Worm (Caenorhabditis elegans) whole organism, midembryonic: ENCODE measurements around the gene F16H6.8.

Experiments used
- cog-1 ChIP-seq: sonication (generic microtip); optimal IDR thresholded peaks from 2 replicates; lab custom pipeline; 2016; ENCODE audit warnings: missing genetic modification characterization, missing compliant biosample characterization
- klf-2 ChIP-seq: fragments of 200-800 bp; sonication (Bioruptor generic); conservative IDR thresholded peaks from 2 replicates; pipeline ENCODE4 v1.3.6; 2022; ENCODE audit warnings: missing genetic modification reagents, missing genetic modification characterization, missing compliant biosample characterization
- ref-1 ChIP-seq: fragments of 200-800 bp; sonication (Bioruptor generic); conservative IDR thresholded peaks from 2 replicates; pipeline ENCODE4 v1.3.6; 2022; ENCODE audit warnings: missing genetic modification reagents, missing genetic modification characterization, missing compliant biosample characterization
- ztf-23 ChIP-seq: fragments of 200-800 bp; sonication (Bioruptor generic); IDR thresholded peaks from 2 replicates; pipeline ENCODE4 v1.3.6; 2022; ENCODE audit warnings: missing genetic modification reagents, missing genetic modification characterization, missing compliant biosample characterization
- ztf-29 ChIP-seq: fragments of 200-800 bp; sonication (Bioruptor generic); IDR thresholded peaks from 2 replicates; pipeline ENCODE4 v1.3.6; 2022; ENCODE audit warnings: missing genetic modification reagents, missing genetic modification characterization, missing compliant biosample characterization

DNA sequence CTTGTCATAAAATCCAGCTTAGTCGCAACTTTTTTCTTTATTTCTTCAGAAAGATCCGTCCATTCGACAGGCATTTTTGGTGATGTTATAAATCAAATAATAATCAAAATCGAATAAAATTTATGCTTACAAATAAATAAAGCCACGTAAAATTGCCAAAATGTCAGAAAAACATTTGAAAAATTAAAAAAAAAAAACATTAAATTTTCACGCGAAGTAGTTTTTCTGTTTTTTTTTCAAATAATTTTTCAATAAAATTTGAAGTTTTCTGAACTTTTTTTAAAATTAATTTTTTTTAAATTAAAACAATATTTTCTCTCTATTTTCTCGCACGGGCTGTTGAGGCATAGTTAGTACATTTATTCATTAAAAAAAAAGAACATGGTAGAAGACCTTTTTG, 37.4 kb downstream of the F16H6.8 start, which contains the start of gene C31G12.4:
- no peak for TF ChIP-seq ztf-29 (GFP tag; lab: Robert Waterston, UW)
- TF ChIP-seq ref-1 (GFP tag; lab: Robert Waterston, UW): no peak
- TF ChIP-seq ztf-23: no peak
- no peak for TF ChIP-seq klf-2
- no peak for TF ChIP-seq cog-1
